Fruit fly (Drosophila melanogaster): ENCODE results near the gene Cht7.

Gene Cht7

DNA sequence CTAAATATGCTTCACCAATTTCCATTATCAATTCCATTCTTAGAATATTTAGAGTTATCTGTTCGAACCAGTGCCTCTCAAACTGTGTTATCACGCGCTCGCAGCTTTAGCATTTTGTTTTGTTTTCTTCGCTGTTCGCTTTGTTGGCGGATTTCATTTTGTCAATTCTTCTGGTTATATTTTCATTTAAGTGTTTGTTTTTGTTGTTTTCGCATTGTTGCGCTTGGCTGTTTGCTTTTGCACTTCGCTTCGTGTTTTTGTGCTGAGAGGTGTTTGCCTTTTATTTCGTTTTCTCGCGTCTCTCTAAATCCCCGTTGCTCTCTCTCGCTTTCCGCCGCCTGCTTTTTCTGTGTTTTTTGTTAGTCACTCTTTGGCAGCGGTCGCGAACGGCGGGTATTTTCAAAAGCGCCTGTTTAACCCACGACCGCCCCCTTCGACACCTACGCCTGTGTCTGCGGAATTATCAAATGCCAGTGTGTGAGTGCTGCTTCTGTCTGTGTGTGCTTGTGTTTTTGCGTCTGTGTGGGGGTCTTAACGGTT, 29.1 kb downstream of the Cht7 start (continued):
- TF ChIP-seq CG3281 (GFP tag; optimal IDR thresholded peaks at IDR 0.05) (peak; percentile 47), schlank (tag; optimal IDR thresholded peaks at IDR 0.05) (no peak), CG6683 (GFP tag; optimal IDR thresholded peaks at IDR 0.05) (no peak), D19A (tag; optimal IDR thresholded peaks at IDR 0.05) (no peak), CG8290 (GFP tag; optimal IDR thresholded peaks at IDR 0.05) (no peak), CG8290 (tag; optimal IDR thresholded peaks at IDR 0.05) (peak in 1 of 2 experiments; percentile 84), wek (GFP tag; optimal IDR thresholded peaks at IDR 0.05) (peak; percentile 63), so (GFP tag; IDR thresholded peaks at IDR 0.05) (peak; percentile 64; the same call in 2 of the 3 replicates), Scr (GFP tag; IDR thresholded peaks at IDR 0.05; ENCODE audit: partially characterized antibody) (no peak), Lim3 (GFP tag; IDR thresholded peaks at IDR 0.05) (no peak), CG9876 (GFP tag; optimal IDR thresholded peaks at IDR 0.05) (peak; percentile 0), CG12104 (GFP tag; optimal IDR thresholded peaks at IDR 0.05) (no peak), pfk (GFP tag; optimal IDR thresholded peaks at IDR 0.05) (peak; percentile 32), CG17385 (GFP tag; optimal IDR thresholded peaks at IDR 0.05) (peak; percentile 35), Rfx (GFP tag; IDR thresholded peaks at IDR 0.05) (peak; percentile 77), cwo (GFP tag; optimal IDR thresholded peaks at IDR 0.05) (peak; percentile 72), CG6654 (GFP tag; optimal IDR thresholded peaks at IDR 0.05) (peak; percentile 95), CG31224 (GFP tag; IDR thresholded peaks at IDR 0.05) (peak; percentile 37; the same call in 1 of the 2 replicates), Pdp1 (GFP tag; optimal IDR thresholded peaks at IDR 0.05) (peak; percentile 20 to 42), CG7271 (tag; optimal IDR thresholded peaks at IDR 0.05) (no peak), Aef1 (GFP tag; IDR thresholded peaks at IDR 0.05) (no peak), PHDP (tag; optimal IDR thresholded peaks at IDR 0.05) (peak; percentile 29), CG2202 (tag; optimal IDR thresholded peaks at IDR 0.05) (no peak), CG7357 (GFP tag; IDR thresholded peaks at IDR 0.05) (no peak), ab (GFP tag; optimal IDR thresholded peaks at IDR 0.05) (no peak), sima (GFP tag; optimal IDR thresholded peaks at IDR 0.05) (no peak), Camta (GFP tag; optimal IDR thresholded peaks at IDR 0.05) (no peak), klu (GFP tag; IDR thresholded peaks at IDR 0.05) (peak; percentile 40; the same call in 1 of the 2 replicates), ham (GFP tag; IDR thresholded peaks at IDR 0.05) (no peak), HLH4C (GFP tag; IDR thresholded peaks at IDR 0.05; ENCODE audit: partially characterized antibody) (0 out of 3 replicates have a peak, but pooled peaks have one; percentile 21), CG10209 (GFP tag; optimal IDR thresholded peaks at IDR 0.05) (no peak), gro (GFP tag; optimal IDR thresholded peaks at IDR 0.05) (peak; percentile 70), z (GFP tag; IDR thresholded peaks at IDR 0.05) (0 out of 3 replicates have a peak, but pooled peaks have one; percentile 47), Dek (tag; optimal IDR thresholded peaks at IDR 0.05) (peak; percentile 45), Poxn (GFP tag; IDR thresholded peaks at IDR 0.05) (no peak), p53 (GFP tag; optimal IDR thresholded peaks at IDR 0.05) (peak; percentile 34), nmo (GFP tag; optimal IDR thresholded peaks at IDR 0.05) (no peak), Trl (optimal IDR thresholded peaks at IDR 0.05) (peak; percentile 60 to 87), Trl (GFP tag; optimal IDR thresholded peaks at IDR 0.05) (peak; percentile 68), Xrp1 (GFP tag; IDR thresholded peaks at IDR 0.05) (peak; percentile 26; the same call in 1 of the 2 replicates), CG3065 (GFP tag; optimal IDR thresholded peaks at IDR 0.05) (no peak), toy (GFP tag; IDR thresholded peaks at IDR 0.05) (no peak), CG6765 (GFP tag; optimal IDR thresholded peaks at IDR 0.05) (peak; percentile 41), CG9609 (GFP tag; optimal IDR thresholded peaks at IDR 0.05) (no peak), CG42726 (GFP tag; IDR thresholded peaks at IDR 0.05; ENCODE audit: partially characterized antibody) (peak; percentile 19; the same call in 1 of the 2 replicates), Dfd (GFP tag; optimal IDR thresholded peaks at IDR 0.05) (no peak), danr (GFP tag; IDR thresholded peaks at IDR 0.05) (no peak), CG12155 (GFP tag; optimal IDR thresholded peaks at IDR 0.05) (peak; percentile 3), Rx (GFP tag; IDR thresholded peaks at IDR 0.05) (no peak), ash1 (GFP tag; optimal IDR thresholded peaks at IDR 0.05) (peak; percentile 17), Hmx (GFP tag; optimal IDR thresholded peaks at IDR 0.05) (no peak)

Measured in whole organism, embryonic.